Worm (Caenorhabditis elegans): Measurements from ENCODE around the gene abf-3.

DNA sequence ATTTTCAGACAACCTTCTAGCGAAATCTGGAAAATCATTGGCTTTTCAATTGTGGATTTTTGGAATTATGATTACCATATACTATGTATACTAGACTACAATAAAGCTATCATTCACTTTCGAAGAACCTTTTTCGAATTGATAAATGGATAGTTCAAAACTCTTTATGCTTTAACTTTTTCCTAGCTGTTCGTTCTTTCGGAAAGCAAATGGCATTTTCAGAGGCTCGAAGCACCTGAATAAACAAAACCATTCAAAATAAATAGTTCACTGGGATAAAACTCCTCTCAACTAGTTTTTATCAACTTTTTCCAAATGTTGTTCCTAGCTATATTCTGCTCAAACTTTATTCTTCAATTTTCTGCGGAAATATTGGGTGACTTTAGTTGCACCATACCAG lies 36.6 kb downstream of the abf-3 start, which contains the start of gene T26E4.2:
- no peak for TF ChIP-seq ceh-82 (tag; optimal IDR thresholded peaks at IDR 0.05)
- TF ChIP-seq nhr-23 (tag; optimal IDR thresholded peaks at IDR 0.05): no peak
- no peak for TF ChIP-seq fos-1 (tag; optimal IDR thresholded peaks at IDR 0.05)
- TF ChIP-seq mdl-1 (tag; optimal IDR thresholded peaks at IDR 0.05): no peak
- no peak for TF ChIP-seq lsy-2 (tag; optimal IDR thresholded peaks at IDR 0.05)
- TF ChIP-seq elt-3 (tag; optimal IDR thresholded peaks at IDR 0.05): no peak
- no peak for TF ChIP-seq R02D3.7 (tag; optimal IDR thresholded peaks at IDR 0.05)
- TF ChIP-seq elt-1 (tag; optimal IDR thresholded peaks at IDR 0.05): no peak
